Worm (Caenorhabditis elegans): Measurements from ENCODE around the gene C16A3.6.

DNA sequence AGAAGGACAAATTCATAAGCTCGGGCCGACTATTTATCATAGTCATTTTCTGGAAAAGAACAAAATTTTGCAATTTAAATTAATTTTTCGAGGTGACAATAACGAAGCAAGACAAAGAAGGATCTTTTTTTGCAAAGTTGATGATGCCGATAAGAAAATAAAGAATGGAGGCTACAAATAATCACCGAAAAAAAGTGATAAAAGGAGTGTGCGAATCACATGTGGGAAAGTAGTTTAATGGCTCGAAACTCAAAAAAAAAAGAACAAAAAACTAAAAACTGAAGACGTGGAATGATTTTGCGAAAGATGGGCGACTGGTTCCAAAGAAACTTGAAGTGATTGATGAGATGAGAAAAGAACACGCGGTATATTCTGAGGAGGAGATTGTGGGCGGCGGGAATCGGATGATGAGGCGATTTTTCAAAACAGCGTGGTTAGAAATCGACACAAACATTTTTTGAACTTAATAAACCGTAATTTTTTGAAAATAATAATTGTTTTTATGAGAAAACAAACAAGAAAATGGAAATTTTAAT is 40.5 kb downstream of the C16A3.6 start, which contains the start of gene atgl-1:
- TF ChIP-seq ama-1 (optimal IDR thresholded peaks at IDR 0.05) (no peak), ets-7 (tag; optimal IDR thresholded peaks at IDR 0.05) (no peak), ceh-13 (GFP tag; optimal IDR thresholded peaks at IDR 0.05) (no peak)

Data from whole organism, early embryonic.